Worm (Caenorhabditis elegans) whole organism, L2 larva: ENCODE data around the gene F07B10.7.

Experiments
- alr-1 ChIP-seq: fragments of 150-350 bp; optimal IDR thresholded peaks from 2 replicates; lab custom pipeline; 2014; ENCODE audit warnings: missing biosample characterization, missing genetic modification characterization
- blmp-1 ChIP-seq: sonication (generic microtip); optimal IDR thresholded peaks from 2 replicates; lab custom pipeline; 2017; ENCODE audit warnings: missing genetic modification characterization, mild to moderate bottlenecking, missing compliant biosample characterization, antibody characterized with exemption, moderate library complexity; ENCODE audit not compliant: insufficient read depth
- elt-1 ChIP-seq: fragments of 150-350 bp; optimal IDR thresholded peaks from 2 replicates; lab custom pipeline; 2014; ENCODE audit warnings: missing biosample characterization, missing genetic modification characterization
- lin-13 ChIP-seq: fragments of 150-350 bp; optimal IDR thresholded peaks from 2 replicates; lab custom pipeline; 2014; ENCODE audit warnings: missing biosample characterization, missing genetic modification reagents, missing genetic modification characterization
- lsy-2 ChIP-seq, 2 experiments: fragments of 150-350 bp in 1 of 2; sonication (generic microtip) in 1 of 2; optimal IDR thresholded peaks; 2 replicates each; lab custom pipeline; 2014 to 2017; ENCODE audit warnings: missing biosample characterization in 2 of 2, missing genetic modification characterization in 2 of 2
- mab-5 ChIP-seq: fragments of 150-350 bp; optimal IDR thresholded peaks from 2 replicates; lab custom pipeline; 2014; ENCODE audit warnings: missing biosample characterization, missing genetic modification characterization
- mdl-1 ChIP-seq, 2 experiments: fragments of 150-350 bp in 1 of 2; sonication (generic microtip) in 1 of 2; optimal IDR thresholded peaks; 2 replicates each; lab custom pipeline; 2017; ENCODE audit warnings: missing biosample characterization in 2 of 2, missing genetic modification characterization in 2 of 2
- nhr-23 ChIP-seq: fragments of 150-350 bp; optimal IDR thresholded peaks from 2 replicates; lab custom pipeline; 2014; ENCODE audit warnings: missing biosample characterization, missing genetic modification reagents, missing genetic modification characterization
- snpc-4 ChIP-seq: fragments of 150-350 bp; optimal IDR thresholded peaks from 2 replicates; lab custom pipeline; 2014; ENCODE audit warnings: missing biosample characterization, missing genetic modification characterization
- unc-62 ChIP-seq: fragments of 150-350 bp; optimal IDR thresholded peaks from 2 replicates; lab custom pipeline; 2014; ENCODE audit warnings: missing biosample characterization, missing genetic modification reagents, missing genetic modification characterization
- zag-1 ChIP-seq: fragments of 150-350 bp; optimal IDR thresholded peaks from 2 replicates; lab custom pipeline; 2014; ENCODE audit warnings: missing biosample characterization, missing genetic modification characterization
- ztf-1 ChIP-seq: fragments of 200-800 bp; sonication (Bioruptor generic); conservative IDR thresholded peaks from 2 replicates; pipeline ENCODE4 v1.3.6; 2022; ENCODE audit warnings: missing genetic modification characterization, missing compliant biosample characterization

- TF ChIP-seq nhr-23 (tag; lab: Kevin White, UChicago) (no peak), mab-5 (tag; lab: Kevin White, UChicago) (no peak), elt-1 (no peak), blmp-1 (tag; lab: Kevin White, UChicago) (no peak), ztf-1 (GFP tag; lab: Robert Waterston, UW) (no peak), lsy-2 (tag; optimal IDR thresholded peaks at IDR 0.05; lab: Kevin White, UChicago) (no peak), unc-62 (GFP tag; lab: Kevin White, UChicago) (no peak), lin-13 (GFP tag; lab: Kevin White, UChicago) (no peak), snpc-4 (no peak), zag-1 (tag; lab: Kevin White, UChicago) (no peak), mdl-1 (tag; optimal IDR thresholded peaks at IDR 0.05; lab: Kevin White, UChicago) (no peak), alr-1 (tag; lab: Kevin White, UChicago) (no peak)
Observed at ce11 chrV:11244539-11244938, 16.0 kb downstream of the F07B10.7 start, which contains the start of gene mxl-1.
